Worm (Caenorhabditis elegans) whole organism, midembryonic: ENCODE results near the gene twk-25.
A peak's percentile ranks its signal among the peaks of the same experiment; 100 is the strongest.

Source experiments
- T22C8.4 ChIP-seq: fragments of 200-800 bp; sonication (Bioruptor generic); IDR thresholded peaks from 2 replicates; pipeline ENCODE4 v1.3.6; 2022; ENCODE audit warnings: missing genetic modification characterization, missing compliant biosample characterization
- flt-1 ChIP-seq: fragments of 200-800 bp; sonication (Bioruptor generic); IDR thresholded peaks from 2 replicates; pipeline ENCODE4 v1.3.6; 2022; ENCODE audit warnings: missing genetic modification characterization, missing compliant biosample characterization

DNA sequence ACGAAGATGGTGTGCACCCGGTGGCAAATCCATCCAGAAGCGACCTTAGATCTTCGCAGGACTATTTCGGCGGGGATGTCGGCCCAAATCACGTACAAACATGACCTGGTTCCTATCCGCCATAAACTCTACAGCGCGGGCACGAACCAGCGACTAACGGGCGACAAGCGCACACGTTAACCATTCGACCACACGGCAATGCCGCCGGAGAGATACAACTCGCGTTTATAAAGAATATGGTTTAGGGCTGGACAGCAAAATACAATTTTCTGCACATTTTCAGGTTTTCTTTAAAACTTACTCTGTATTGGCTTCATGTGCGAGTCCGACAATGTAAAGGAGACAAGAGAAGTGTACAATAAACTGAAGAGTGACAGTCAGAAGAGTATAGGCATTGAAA, 30.4 kb upstream of the twk-25 start:
- TF ChIP-seq flt-1: peak; percentile 96
- peak; percentile 86 for TF ChIP-seq T22C8.4
